Worm (Caenorhabditis elegans): ENCODE data around the gene hlh-8.

ce11 chrX:8103899-8104298 is 12.4 kb upstream of the hlh-8 start, which contains the start of gene K07E3.2:
- TF ChIP-seq snpc-4 (tag; optimal IDR thresholded peaks at IDR 0.05) = no peak
- TF ChIP-seq bed-3 (GFP tag; optimal IDR thresholded peaks at IDR 0.05) = no peak
- no peak for TF ChIP-seq mab-5 (tag; optimal IDR thresholded peaks at IDR 0.05)
- TF ChIP-seq nhr-12 (tag; optimal IDR thresholded peaks at IDR 0.05) = no peak
- TF ChIP-seq ceh-43 (GFP tag; optimal IDR thresholded peaks at IDR 0.05) = no peak
- TF ChIP-seq unc-62 (GFP tag; optimal IDR thresholded peaks at IDR 0.05) = no peak
- TF ChIP-seq elt-3 (tag; optimal IDR thresholded peaks at IDR 0.05) = no peak
- TF ChIP-seq M03D4.4 (tag; optimal IDR thresholded peaks at IDR 0.05) = no peak
- TF ChIP-seq unc-39 (tag; optimal IDR thresholded peaks at IDR 0.05) = no peak
- TF ChIP-seq ztf-11 (tag; optimal IDR thresholded peaks at IDR 0.05) = no peak
- TF ChIP-seq lsy-2 (tag; optimal IDR thresholded peaks at IDR 0.05) = no peak
- TF ChIP-seq nhr-76 (tag; optimal IDR thresholded peaks at IDR 0.05) = no peak
- no peak for TF ChIP-seq ceh-83 (GFP tag; optimal IDR thresholded peaks at IDR 0.05)
